Worm (Caenorhabditis elegans) whole organism, L4 larva: Measurements from ENCODE around the gene srv-1.
A peak's percentile ranks its signal among the peaks of the same experiment; 100 is the strongest.

ENCODE experiments used
- F10B5.3 ChIP-seq: sonication (generic microtip); optimal IDR thresholded peaks from 2 replicates; lab custom pipeline; 2016; ENCODE audit warnings: mild to moderate bottlenecking, missing genetic modification characterization, missing compliant biosample characterization
- F37D6.2 ChIP-seq: sonication (generic microtip); optimal IDR thresholded peaks from 2 replicates; lab custom pipeline; 2016; ENCODE audit warnings: mild to moderate bottlenecking, missing genetic modification characterization, missing compliant biosample characterization
- T20F7.1 ChIP-seq: fragments of 200-800 bp; sonication (Bioruptor generic); optimal IDR thresholded peaks from 2 replicates; lab custom pipeline; 2018; ENCODE audit warnings: mild to moderate bottlenecking, missing genetic modification characterization, missing compliant biosample characterization
- T26A8.4 ChIP-seq: fragments of 200-800 bp; sonication (Bioruptor generic); IDR thresholded peaks from 2 replicates; pipeline ENCODE4 v1.3.6; 2022; ENCODE audit warnings: missing genetic modification characterization, missing compliant biosample characterization
- Y105C5A.15 ChIP-seq: fragments of 200-800 bp; sonication (Bioruptor generic); IDR thresholded peaks from 2 replicates; pipeline ENCODE4 v1.3.6; 2022; ENCODE audit warnings: missing genetic modification characterization, missing compliant biosample characterization
- Y75B8A.6 ChIP-seq: fragments of 200-800 bp; sonication (Bioruptor generic); IDR thresholded peaks from 2 replicates; pipeline ENCODE4 v1.3.6; 2022; ENCODE audit warnings: missing genetic modification reagents, missing genetic modification characterization, missing compliant biosample characterization
- ZK337.2 ChIP-seq: fragments of 200-800 bp; sonication (Bioruptor generic); IDR thresholded peaks from 2 replicates; pipeline ENCODE4 v1.3.6; 2022; ENCODE audit warnings: missing genetic modification reagents, missing genetic modification characterization, missing compliant biosample characterization
- ZK546.5 ChIP-seq, 2 experiments: sonication (generic microtip); optimal IDR thresholded peaks; 2 replicates each; lab custom pipeline; 2017; ENCODE audit warnings: missing biosample characterization in 2 of 2, missing genetic modification characterization in 2 of 2
- aha-1 ChIP-seq: fragments of 150-350 bp; peaks from one replicate; lab custom pipeline; 2014; ENCODE audit warnings: missing biosample characterization, missing genetic modification characterization
- ama-1 ChIP-seq: fragments of 150-350 bp; optimal IDR thresholded peaks from 2 replicates; lab custom pipeline; 2014; ENCODE audit warnings: inconsistent platforms, mixed read lengths
- arid-1 ChIP-seq: fragments of 200-800 bp; sonication (Bioruptor generic); conservative IDR thresholded peaks from 2 replicates; pipeline ENCODE4 v1.3.6; 2022; ENCODE audit warnings: missing genetic modification reagents, missing genetic modification characterization, missing compliant biosample characterization
- ceh-28 ChIP-seq: fragments of 150-350 bp; optimal IDR thresholded peaks from 2 replicates; lab custom pipeline; 2014; ENCODE audit warnings: missing biosample characterization, missing genetic modification reagents, missing genetic modification characterization
- ceh-32 ChIP-seq: sonication (generic microtip); optimal IDR thresholded peaks from 2 replicates; lab custom pipeline; 2016; ENCODE audit warnings: mild to moderate bottlenecking, missing genetic modification characterization, missing compliant biosample characterization; ENCODE audit not compliant: poor library complexity
- ceh-62 ChIP-seq: sonication (generic microtip); optimal IDR thresholded peaks from 2 replicates; lab custom pipeline; 2017; ENCODE audit warnings: missing biosample characterization, missing genetic modification characterization
- ces-1 ChIP-seq: fragments of 150-350 bp; sonication (generic microtip); optimal IDR thresholded peaks from 4 replicates; lab custom pipeline; 2014; ENCODE audit warnings: missing biosample characterization, missing genetic modification reagents, missing genetic modification characterization
- daf-8 ChIP-seq: fragments of 200-800 bp; sonication (Bioruptor generic); IDR thresholded peaks from 2 replicates; pipeline ENCODE4 v1.3.6; 2022; ENCODE audit warnings: missing genetic modification characterization, missing compliant biosample characterization
- dmd-6 ChIP-seq: fragments of 200-800 bp; sonication (Bioruptor generic); IDR thresholded peaks from 2 replicates; pipeline ENCODE4 v1.3.6; 2022; ENCODE audit warnings: missing genetic modification reagents, missing genetic modification characterization, missing compliant biosample characterization
- dpl-1 ChIP-seq: fragments of 150-350 bp; optimal IDR thresholded peaks from 2 replicates; lab custom pipeline; 2014; ENCODE audit warnings: missing biosample characterization, missing genetic modification reagents, missing genetic modification characterization
- egl-27 ChIP-seq: sonication (generic microtip); optimal IDR thresholded peaks from 3 replicates; lab custom pipeline; 2017; ENCODE audit warnings: missing biosample characterization, missing genetic modification reagents, missing genetic modification characterization
- egl-43 ChIP-seq: fragments of 200-800 bp; sonication (Bioruptor generic); IDR thresholded peaks from 2 replicates; pipeline ENCODE4 v1.3.6; 2022; ENCODE audit warnings: missing genetic modification reagents, missing genetic modification characterization, missing compliant biosample characterization
- fkh-10 ChIP-seq: fragments of 150-350 bp; optimal IDR thresholded peaks from 2 replicates; lab custom pipeline; 2014; ENCODE audit warnings: missing biosample characterization, missing genetic modification reagents, missing genetic modification characterization
- gei-8 ChIP-seq: fragments of 200-800 bp; sonication (Bioruptor generic); optimal IDR thresholded peaks from 2 replicates; lab custom pipeline; 2018; ENCODE audit warnings: mild to moderate bottlenecking, missing genetic modification characterization, missing compliant biosample characterization
- hif-1 ChIP-seq, 2 experiments: sonication (generic microtip); optimal IDR thresholded peaks; 2 replicates each; lab custom pipeline; 2016 to 2017; ENCODE audit warnings: missing compliant biosample characterization in 2 of 2, missing genetic modification characterization in 2 of 2, missing genetic modification reagents in 2 of 2, missing genotype in 2 of 2, mild to moderate bottlenecking in 1 of 2
- lin-1 ChIP-seq: fragments of 200-800 bp; sonication (Bioruptor generic); IDR thresholded peaks from 2 replicates; pipeline ENCODE4 v1.3.6; 2022; ENCODE audit warnings: missing genetic modification reagents, missing genetic modification characterization, missing compliant biosample characterization
- lin-13 ChIP-seq: fragments of 150-350 bp; optimal IDR thresholded peaks from 2 replicates; lab custom pipeline; 2014; ENCODE audit warnings: missing biosample characterization, missing genetic modification reagents, missing genetic modification characterization
- lsy-2 ChIP-seq, 2 experiments: fragments of 150-350 bp in 1 of 2; sonication (generic microtip) in 1 of 2; optimal IDR thresholded peaks; 2 replicates each; lab custom pipeline; 2014 to 2017; ENCODE audit warnings: missing biosample characterization in 2 of 2, missing genetic modification characterization in 2 of 2
- mdt-29 ChIP-seq: fragments of 200-800 bp; sonication (Bioruptor generic); IDR thresholded peaks from 2 replicates; pipeline ENCODE4 v1.3.6; 2022; ENCODE audit warnings: missing genetic modification reagents, missing genetic modification characterization, missing compliant biosample characterization
- mep-1 ChIP-seq: fragments of 150-350 bp; sonication (generic microtip); optimal IDR thresholded peaks from 3 replicates; lab custom pipeline; 2014; ENCODE audit warnings: missing biosample characterization, missing genetic modification characterization
- mes-2 ChIP-seq: sonication (generic microtip); optimal IDR thresholded peaks from 2 replicates; lab custom pipeline; 2016; ENCODE audit warnings: missing genotype, mild to moderate bottlenecking, missing genetic modification characterization, missing compliant biosample characterization; ENCODE audit not compliant: poor library complexity, severe bottlenecking
- mxl-2 ChIP-seq: fragments of 200-800 bp; sonication (Bioruptor generic); conservative IDR thresholded peaks from 2 replicates; pipeline ENCODE4 v1.3.6; 2022; ENCODE audit warnings: missing genetic modification reagents, missing genetic modification characterization, missing compliant biosample characterization
- nhr-111 ChIP-seq: fragments of 200-800 bp; sonication (Bioruptor generic); optimal IDR thresholded peaks from 2 replicates; lab custom pipeline; 2018; ENCODE audit warnings: mild to moderate bottlenecking, missing genetic modification characterization, missing compliant biosample characterization
- nhr-237 ChIP-seq: sonication (generic microtip); optimal IDR thresholded peaks from 2 replicates; lab custom pipeline; 2017; ENCODE audit warnings: missing biosample characterization, missing genetic modification characterization
- nhr-25 ChIP-seq: sonication (generic microtip); optimal IDR thresholded peaks from 2 replicates; lab custom pipeline; 2017; ENCODE audit warnings: missing genetic modification characterization, mild to moderate bottlenecking, missing compliant biosample characterization, antibody characterized with exemption, moderate library complexity, borderline replicate concordance; ENCODE audit not compliant: insufficient read depth
- nhr-28 ChIP-seq: fragments of 150-350 bp; optimal IDR thresholded peaks from 2 replicates; lab custom pipeline; 2014; ENCODE audit warnings: missing biosample characterization, missing genetic modification characterization
- nhr-6 ChIP-seq: fragments of 150-350 bp; optimal IDR thresholded peaks from 2 replicates; lab custom pipeline; 2014; ENCODE audit warnings: missing biosample characterization, missing genetic modification characterization
- nhr-76 ChIP-seq: fragments of 150-350 bp; optimal IDR thresholded peaks from 2 replicates; lab custom pipeline; 2014; ENCODE audit warnings: missing biosample characterization, missing genetic modification characterization
- nhr-77 ChIP-seq: fragments of 150-350 bp; optimal IDR thresholded peaks from 2 replicates; lab custom pipeline; 2014; ENCODE audit warnings: missing biosample characterization, missing genetic modification characterization
- pha-4 ChIP-seq, 2 experiments: fragments of 150-350 bp in 1 of 2; fragments of 200-800 bp in 1 of 2; sonication (Bioruptor generic) in 1 of 2; IDR thresholded peaks in 1 of 2; optimal IDR thresholded peaks in 1 of 2; 2 replicates each; pipeline versions ENCODE4 v1.3.6 to Lab custom; 2014 to 2022; ENCODE audit warnings: missing genetic modification characterization in 2 of 2, missing genetic modification reagents in 2 of 2, missing biosample characterization in 1 of 2, missing compliant biosample characterization in 1 of 2
- php-3 ChIP-seq: fragments of 200-800 bp; sonication (Bioruptor generic); IDR thresholded peaks from 2 replicates; pipeline ENCODE4 v1.3.6; 2022; ENCODE audit warnings: missing genetic modification reagents, missing genetic modification characterization, missing compliant biosample characterization
- rbr-2 ChIP-seq: sonication (generic microtip); optimal IDR thresholded peaks from 2 replicates; lab custom pipeline; 2016; ENCODE audit warnings: missing genotype, missing genetic modification characterization, missing compliant biosample characterization
- saeg-2 ChIP-seq: fragments of 200-800 bp; sonication (Bioruptor generic); IDR thresholded peaks from 2 replicates; pipeline ENCODE4 v1.3.6; 2022; ENCODE audit warnings: missing genetic modification reagents, missing genetic modification characterization, missing compliant biosample characterization
- skn-1 ChIP-seq: fragments of 150-350 bp; optimal IDR thresholded peaks from 2 replicates; lab custom pipeline; 2014; ENCODE audit warnings: missing biosample characterization, missing genetic modification characterization
- snpc-1.2 ChIP-seq: fragments of 200-800 bp; sonication (Bioruptor generic); IDR thresholded peaks from 2 replicates; pipeline ENCODE4 v1.3.6; 2022; ENCODE audit warnings: missing genetic modification reagents, missing genetic modification characterization, missing compliant biosample characterization
- tra-1 ChIP-seq: fragments of 200-800 bp; sonication (Bioruptor generic); IDR thresholded peaks from 2 replicates; pipeline ENCODE4 v1.3.6; 2022; ENCODE audit warnings: missing genetic modification reagents, missing genetic modification characterization, missing compliant biosample characterization
- unc-39 ChIP-seq: sonication (generic microtip); optimal IDR thresholded peaks from 2 replicates; lab custom pipeline; 2017; ENCODE audit warnings: missing biosample characterization, missing genetic modification characterization
- vab-7 ChIP-seq: fragments of 200-800 bp; sonication (Bioruptor generic); IDR thresholded peaks from 2 replicates; pipeline ENCODE4 v1.3.6; 2022; ENCODE audit warnings: missing genetic modification reagents, missing genetic modification characterization, missing compliant biosample characterization
- zfp-2 ChIP-seq: sonication (generic microtip); optimal IDR thresholded peaks from 2 replicates; lab custom pipeline; 2016; ENCODE audit warnings: mild to moderate bottlenecking, missing genetic modification characterization, missing compliant biosample characterization
- zfp-3 ChIP-seq: fragments of 200-800 bp; sonication (Bioruptor generic); conservative IDR thresholded peaks from 2 replicates; pipeline ENCODE4 v1.3.6; 2022; ENCODE audit warnings: missing genetic modification reagents, missing genetic modification characterization, missing compliant biosample characterization
- ztf-11 ChIP-seq: fragments of 150-350 bp; optimal IDR thresholded peaks from 2 replicates; lab custom pipeline; 2014; ENCODE audit warnings: missing biosample characterization, missing genetic modification characterization
- ztf-7 ChIP-seq: fragments of 150-350 bp; optimal IDR thresholded peaks from 2 replicates; lab custom pipeline; 2014; ENCODE audit warnings: missing biosample characterization, missing genetic modification characterization

Gene srv-1

DNA sequence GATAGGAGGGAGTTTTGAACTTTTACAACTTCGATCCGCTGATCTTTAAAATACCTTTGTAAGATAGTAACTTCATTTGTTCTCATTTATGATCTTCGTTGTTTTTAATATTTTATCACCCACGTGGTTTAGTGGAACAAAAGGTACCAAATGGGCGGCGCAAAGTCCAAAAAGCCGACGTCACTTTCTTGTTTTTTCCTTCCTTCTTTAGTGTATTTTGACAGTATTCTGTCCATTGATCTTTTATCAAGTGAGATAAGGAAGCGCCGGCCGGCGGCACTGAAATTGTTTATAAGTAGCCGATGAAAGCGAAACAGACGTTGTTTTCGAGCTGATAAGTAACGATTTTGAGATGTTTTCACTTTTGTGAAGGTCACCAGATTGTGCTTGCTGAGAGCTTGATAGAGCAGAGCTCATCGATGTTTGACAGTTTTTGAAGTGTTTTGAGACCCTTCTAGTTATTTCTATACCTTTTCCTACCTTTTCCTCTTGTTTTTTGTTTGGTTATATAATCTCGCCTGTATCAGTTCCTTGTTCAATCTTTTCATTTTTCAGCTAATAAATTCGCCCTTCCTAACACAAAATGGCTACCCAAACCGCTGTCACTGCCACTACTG, 22.5 kb downstream of the srv-1 start, which contains the start of gene K04C2.3 (continued):
- TF ChIP-seq php-3 (GFP tag; lab: Robert Waterston, UW) (no peak), gei-8 (GFP tag; lab: Kevin White, UChicago) (no peak), nhr-237 (tag; lab: Kevin White, UChicago) (no peak), nhr-76 (no peak), unc-39 (tag; lab: Kevin White, UChicago) (no peak), nhr-25 (tag; lab: Kevin White, UChicago) (no peak), dmd-6 (peak; percentile 21; the same call in 1 of the 2 replicates), fkh-10 (GFP tag; lab: Kevin White, UChicago) (no peak), vab-7 (no peak), ceh-28 (tag; lab: Kevin White, UChicago) (no peak), dpl-1 (no peak), ceh-62 (tag; lab: Kevin White, UChicago) (no peak), Y105C5A.15 (GFP tag; lab: Robert Waterston, UW) (no peak), mxl-2 (no peak), hif-1 (tag; optimal IDR thresholded peaks at IDR 0.05; lab: Kevin White, UChicago) (no peak), egl-27 (no peak), snpc-1.2 (no peak), T20F7.1 (GFP tag; lab: Kevin White, UChicago) (no peak), nhr-28 (tag; lab: Kevin White, UChicago) (peak; percentile 1), zfp-3 (GFP tag; lab: Robert Waterston, UW) (no peak), ztf-11 (tag; lab: Kevin White, UChicago) (no peak), tra-1 (GFP tag; lab: Robert Waterston, UW) (no peak), pha-4 (GFP tag; IDR thresholded peaks at IDR 0.05; lab: Robert Waterston, UW) (no peak), pha-4 (tag; optimal IDR thresholded peaks at IDR 0.05; lab: Kevin White, UChicago) (no peak), mdt-29 (GFP tag; lab: Robert Waterston, UW) (no peak), nhr-77 (no peak), ama-1 (lab: Kevin White, UChicago) (no peak), rbr-2 (tag; lab: Kevin White, UChicago) (no peak), arid-1 (no peak), skn-1 (no peak), mes-2 (tag; lab: Kevin White, UChicago) (no peak), nhr-6 (tag; lab: Kevin White, UChicago) (no peak)

DNA sequence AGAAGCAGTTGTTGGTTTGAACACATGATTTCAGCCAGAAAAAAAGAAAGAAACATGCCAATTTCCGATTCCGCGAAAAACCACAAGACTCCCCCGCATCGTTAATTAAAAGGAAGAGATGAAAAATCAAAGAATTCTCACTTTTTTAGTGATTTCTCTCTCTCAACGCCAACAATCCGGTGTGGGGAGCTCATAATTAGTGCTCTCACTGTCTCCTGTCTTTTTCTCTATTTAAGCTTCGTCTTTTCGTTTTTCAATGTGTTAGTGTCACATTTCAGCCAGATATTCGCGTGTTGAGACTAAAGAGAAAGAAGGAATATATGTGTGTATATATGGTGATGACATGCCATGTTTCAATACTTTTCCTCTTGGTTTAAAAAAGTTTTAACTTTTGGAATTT, 23.5 kb downstream of the srv-1 start:
- TF ChIP-seq F37D6.2 (tag; lab: Kevin White, UChicago): peak; percentile 10
- TF ChIP-seq ces-1 (GFP tag; lab: Kevin White, UChicago): no peak
- TF ChIP-seq lin-1 (GFP tag; lab: Robert Waterston, UW): no peak
- no peak for TF ChIP-seq ceh-32 (tag; lab: Kevin White, UChicago)
- peak; percentile 5 to 64 for TF ChIP-seq lsy-2 (tag; optimal IDR thresholded peaks at IDR 0.05; lab: Kevin White, UChicago)
- TF ChIP-seq F10B5.3 (tag; lab: Kevin White, UChicago): no peak
- no peak for TF ChIP-seq daf-8 (GFP tag; lab: Robert Waterston, UW)
- TF ChIP-seq egl-43 (GFP tag; lab: Robert Waterston, UW): no peak
- TF ChIP-seq nhr-6 (tag; lab: Kevin White, UChicago): no peak
- TF ChIP-seq aha-1 (tag; lab: Kevin White, UChicago): no peak
- peak; percentile 48 for TF ChIP-seq mep-1 (tag; lab: Kevin White, UChicago)
- no peak for TF ChIP-seq saeg-2
- TF ChIP-seq ama-1 (lab: Kevin White, UChicago): peak; percentile 1
- no peak for TF ChIP-seq zfp-2 (tag; lab: Kevin White, UChicago)
- no peak for TF ChIP-seq ztf-7
- no peak for TF ChIP-seq ZK546.5 (tag; optimal IDR thresholded peaks at IDR 0.05; lab: Kevin White, UChicago)
- no peak; the same call in 1 of the 2 replicates for TF ChIP-seq T26A8.4 (GFP tag; lab: Robert Waterston, UW)
- TF ChIP-seq ZK337.2 (GFP tag; lab: Robert Waterston, UW): 0 out of 2 replicates have a peak, but pooled peaks have one; percentile 12
- no peak for TF ChIP-seq Y75B8A.6 (GFP tag; lab: Robert Waterston, UW)
- TF ChIP-seq hif-1 (tag; optimal IDR thresholded peaks at IDR 0.05; lab: Kevin White, UChicago): peak in 1 of 2 experiments; percentile 36
- TF ChIP-seq nhr-28 (tag; lab: Kevin White, UChicago): no peak
- no peak for TF ChIP-seq lin-13 (GFP tag; lab: Kevin White, UChicago)
- no peak for TF ChIP-seq nhr-111 (GFP tag; lab: Kevin White, UChicago)
